Fruit fly (Drosophila melanogaster) whole organism, pupa: Measurements from ENCODE around the gene CG15740.
A peak's percentile ranks its signal among the peaks of the same experiment; 100 is the strongest.

ENCODE experiments used
- CG10348 ChIP-seq: fragments of 200-800 bp; sonication (Bioruptor generic); IDR thresholded peaks from 2 replicates; pipeline ENCODE4 v1.3.6; 2022; ENCODE audit warnings: missing biosample characterization, missing genetic modification characterization
- CG12605 ChIP-seq: fragments of 200-800 bp; sonication (Bioruptor generic); IDR thresholded peaks from 2 replicates; pipeline ENCODE4 v1.3.6; 2022; ENCODE audit warnings: missing biosample characterization, missing genetic modification characterization
- CG13204 ChIP-seq: fragments of 200-800 bp; sonication (Bioruptor generic); optimal IDR thresholded peaks from 2 replicates; lab custom pipeline; 2018; ENCODE audit warnings: missing biosample characterization, mild to moderate bottlenecking, missing genetic modification characterization, moderate library complexity
- CG14655 ChIP-seq: fragments of 200-800 bp; sonication (Bioruptor generic); optimal IDR thresholded peaks from 3 replicates; lab custom pipeline; 2017; ENCODE audit warnings: mild to moderate bottlenecking, missing biosample characterization, missing genetic modification reagents, missing genetic modification characterization
- CG15710 ChIP-seq: fragments of 200-800 bp; sonication (Bioruptor generic); optimal IDR thresholded peaks from 2 replicates; lab custom pipeline; 2018; ENCODE audit warnings: missing biosample characterization, mild to moderate bottlenecking, missing genetic modification characterization, moderate library complexity
- CG17806 ChIP-seq: fragments of 200-800 bp; sonication (Bioruptor generic); optimal IDR thresholded peaks from 2 replicates; lab custom pipeline; 2018; ENCODE audit warnings: missing biosample characterization, mild to moderate bottlenecking, missing genetic modification characterization, moderate library complexity
- CG32121 ChIP-seq: fragments of 200-800 bp; sonication (Bioruptor generic); IDR thresholded peaks from 2 replicates; pipeline ENCODE4 v1.3.6; 2022; ENCODE audit warnings: missing biosample characterization, missing genetic modification characterization
- CG34367 ChIP-seq: fragments of 200-800 bp; sonication (Bioruptor generic); optimal IDR thresholded peaks from 2 replicates; lab custom pipeline; 2018; ENCODE audit warnings: missing biosample characterization, mild to moderate bottlenecking, missing genetic modification characterization
- CG4496 ChIP-seq: fragments of 200-800 bp; sonication (Bioruptor generic); IDR thresholded peaks from 3 replicates; pipeline ENCODE4 v1.3.6; 2022; ENCODE audit warnings: missing biosample characterization, missing genetic modification characterization
- CG8159 ChIP-seq: fragments of 200-800 bp; sonication (Bioruptor generic); optimal IDR thresholded peaks from 3 replicates; lab custom pipeline; 2018; ENCODE audit warnings: missing biosample characterization, mild to moderate bottlenecking, missing genetic modification characterization, moderate library complexity
- CG8301 ChIP-seq: fragments of 200-800 bp; sonication (Bioruptor generic); optimal IDR thresholded peaks from 2 replicates; lab custom pipeline; 2018; ENCODE audit warnings: missing biosample characterization, mild to moderate bottlenecking, missing genetic modification characterization
- CG9948 ChIP-seq: fragments of 200-800 bp; sonication (Bioruptor generic); optimal IDR thresholded peaks from 2 replicates; lab custom pipeline; 2018; ENCODE audit warnings: missing biosample characterization, mild to moderate bottlenecking, missing genetic modification characterization, moderate library complexity
- D1 ChIP-seq: fragments of 200-800 bp; sonication (Bioruptor generic); optimal IDR thresholded peaks from 2 replicates; lab custom pipeline; 2018; ENCODE audit warnings: missing biosample characterization, mild to moderate bottlenecking, missing genetic modification characterization, moderate library complexity
- EcR ChIP-seq: fragments of 200-800 bp; sonication (Bioruptor generic); optimal IDR thresholded peaks from 3 replicates; lab custom pipeline; 2019; ENCODE audit warnings: missing biosample characterization, missing genetic modification characterization, mild to moderate bottlenecking, moderate library complexity, missing genetic modification reagents
- Ets98B ChIP-seq: fragments of 200-800 bp; sonication (Bioruptor generic); IDR thresholded peaks from 2 replicates; pipeline ENCODE4 v1.3.6; 2022; ENCODE audit warnings: missing biosample characterization, missing genetic modification characterization
- Pif1A ChIP-seq: fragments of 200-800 bp; sonication (Bioruptor generic); optimal IDR thresholded peaks from 3 replicates; lab custom pipeline; 2016; ENCODE audit warnings: missing biosample characterization, missing genetic modification characterization
- Pif1B ChIP-seq: fragments of 200-800 bp; sonication (Bioruptor generic); optimal IDR thresholded peaks from 3 replicates; lab custom pipeline; 2016; ENCODE audit warnings: missing biosample characterization, missing genetic modification characterization
- Snoo ChIP-seq: fragments of 200-800 bp; sonication (Bioruptor generic); optimal IDR thresholded peaks from 3 replicates; lab custom pipeline; 2017; ENCODE audit warnings: missing biosample characterization, mild to moderate bottlenecking, missing genetic modification characterization, inconsistent platforms
- fd96Ca ChIP-seq: fragments of 200-800 bp; sonication (Bioruptor generic); IDR thresholded peaks from 3 replicates; pipeline ENCODE4 v1.3.6; 2022; ENCODE audit warnings: missing biosample characterization, missing genetic modification characterization
- gl ChIP-seq: fragments of 200-800 bp; sonication (Bioruptor generic); optimal IDR thresholded peaks from 2 replicates; lab custom pipeline; 2018; ENCODE audit warnings: missing biosample characterization, mild to moderate bottlenecking, missing genetic modification characterization
- rn ChIP-seq: fragments of 200-800 bp; sonication (Bioruptor generic); IDR thresholded peaks from 2 replicates; pipeline ENCODE4 v1.3.6; 2022; ENCODE audit warnings: missing biosample characterization, missing genetic modification characterization

Gene CG15740

DNA sequence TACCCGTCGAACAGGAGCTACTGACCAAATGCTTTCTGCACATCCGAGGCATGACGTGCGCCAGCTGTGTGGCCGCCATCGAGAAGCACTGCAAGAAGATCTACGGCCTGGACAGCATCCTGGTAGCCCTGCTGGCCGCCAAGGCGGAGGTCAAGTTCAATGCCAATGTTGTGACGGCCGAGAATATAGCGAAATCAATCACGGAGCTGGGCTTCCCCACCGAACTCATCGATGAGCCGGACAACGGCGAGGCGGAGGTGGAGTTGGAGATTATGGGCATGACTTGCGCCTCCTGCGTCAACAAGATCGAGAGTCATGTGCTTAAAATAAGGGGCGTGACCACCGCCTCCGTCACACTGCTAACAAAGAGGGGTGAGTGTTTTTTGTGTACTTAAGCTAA, 10.1 kb upstream of the CG15740 start:
- no peak for TF ChIP-seq fd96Ca (GFP tag; lab: Robert Waterston, UW)
- no peak for TF ChIP-seq CG32121 (GFP tag; lab: Robert Waterston, UW)
- no peak for TF ChIP-seq CG8159 (tag; lab: Kevin White, UChicago)
- no peak for TF ChIP-seq CG8301 (tag; lab: Kevin White, UChicago)
- TF ChIP-seq CG4496 (GFP tag; lab: Robert Waterston, UW), result no peak
- no peak for TF ChIP-seq EcR (GFP tag; lab: Kevin White, UChicago)
- no peak for TF ChIP-seq D1

- TF ChIP-seq Pif1B (GFP tag; lab: Kevin White, UChicago) (no peak), CG8301 (tag; lab: Kevin White, UChicago) (no peak), CG17806 (tag; lab: Kevin White, UChicago) (no peak), Snoo (tag; lab: Kevin White, UChicago) (peak; percentile 2), CG32121 (GFP tag; lab: Robert Waterston, UW) (0 out of 2 replicates have a peak, but pooled peaks have one; percentile 7), EcR (GFP tag; lab: Kevin White, UChicago) (no peak), gl (tag; lab: Kevin White, UChicago) (no peak), fd96Ca (GFP tag; lab: Robert Waterston, UW) (no peak), Pif1A (peak; percentile 27), Ets98B (GFP tag; lab: Robert Waterston, UW) (no peak), CG4496 (GFP tag; lab: Robert Waterston, UW) (no peak), CG9948 (tag; lab: Kevin White, UChicago) (no peak), CG10348 (GFP tag; lab: Robert Waterston, UW) (no peak), CG12605 (GFP tag; lab: Robert Waterston, UW) (no peak), CG14655 (GFP tag; lab: Kevin White, UChicago) (no peak), CG13204 (GFP tag; lab: Kevin White, UChicago) (no peak)
Measured at dm6 chrX:11854758-11855465, 9.0 kb upstream of the CG15740 start, which contains the start of the genes CG10347 and ATP7. Gene CG10347, minus strand, starts transcription at chrX:11854931. Gene ATP7, plus strand, starts transcription at chrX:11855022.

dm6 chrX:11852310-11852709, 6.4 kb upstream of the CG15740 start, which contains the start of gene p24-1:
Gene p24-1, minus strand, starts transcription at chrX:11852530.
- TF ChIP-seq CG10348 (GFP tag; lab: Robert Waterston, UW) (no peak), rn (GFP tag; lab: Robert Waterston, UW) (no peak), CG8301 (tag; lab: Kevin White, UChicago) (no peak), CG15710 (tag; lab: Kevin White, UChicago) (peak; percentile 13), CG9948 (tag; lab: Kevin White, UChicago) (no peak), EcR (GFP tag; lab: Kevin White, UChicago) (no peak), Pif1B (GFP tag; lab: Kevin White, UChicago) (no peak), Snoo (tag; lab: Kevin White, UChicago) (peak; percentile 33), CG14655 (GFP tag; lab: Kevin White, UChicago) (no peak), Pif1A (no peak), Ets98B (GFP tag; lab: Robert Waterston, UW) (peak; percentile 39; the same call in 1 of the 2 replicates), gl (tag; lab: Kevin White, UChicago) (no peak), CG8159 (tag; lab: Kevin White, UChicago) (no peak), CG13204 (GFP tag; lab: Kevin White, UChicago) (no peak), CG4496 (GFP tag; lab: Robert Waterston, UW) (peak; percentile 43; the same call in 2 of the 3 replicates), CG17806 (tag; lab: Kevin White, UChicago) (no peak), CG12605 (GFP tag; lab: Robert Waterston, UW) (no peak), CG34367 (tag; lab: Kevin White, UChicago) (no peak), fd96Ca (GFP tag; lab: Robert Waterston, UW) (peak; percentile 18; the same call in 1 of the 3 replicates), D1 (no peak), CG32121 (GFP tag; lab: Robert Waterston, UW) (no peak; the same call in 1 of the 2 replicates)
- TF ChIP-seq, all 21 proteins: peak for 5

DNA sequence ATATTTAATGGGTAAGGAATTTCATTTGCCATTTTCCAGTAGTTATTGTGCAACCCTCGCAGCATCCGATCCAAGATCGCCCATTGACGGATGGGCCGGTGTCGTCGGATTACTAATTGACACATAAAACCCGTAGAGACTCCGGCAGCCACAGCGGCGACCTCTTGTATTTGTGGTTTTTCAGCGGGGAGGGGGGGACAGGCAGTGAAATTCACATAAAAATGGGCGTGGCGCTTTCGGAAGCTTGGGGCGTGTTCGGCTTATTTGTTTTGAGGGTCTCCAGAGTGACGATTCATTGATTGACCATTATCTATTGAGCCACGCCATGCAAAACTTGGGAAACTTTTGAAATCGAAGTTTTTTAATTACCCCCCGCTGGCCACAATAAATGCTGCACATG, 3.4 kb upstream of the CG15740 start:
- TF ChIP-seq CG12605 (GFP tag; lab: Robert Waterston, UW) (no peak), CG32121 (GFP tag; lab: Robert Waterston, UW) (no peak), CG8301 (tag; lab: Kevin White, UChicago) (no peak), Pif1A (no peak), fd96Ca (GFP tag; lab: Robert Waterston, UW) (no peak), CG8159 (tag; lab: Kevin White, UChicago) (no peak), CG34367 (tag; lab: Kevin White, UChicago) (no peak)

- TF ChIP-seq Pif1A, result no peak
Measured at dm6 chrX:11848507-11849264, 2.8 kb upstream of the CG15740 start.
